Worm (Caenorhabditis elegans) whole organism, mixed stage, embryonic: ENCODE results near the gene C08E8.3.
"Not testable (repeated sequence)": the region's sequence is repeated elsewhere in the genome, so short reads cannot be mapped to it uniquely, and the experiment has no call there.

Experiments
- bed-3 ChIP-seq: fragments of 200-800 bp; sonication (Bioruptor generic); optimal IDR thresholded peaks from 3 replicates; lab custom pipeline; 2018; ENCODE audit warnings: mild to moderate bottlenecking, missing genetic modification characterization, moderate library complexity, missing compliant biosample characterization
- blmp-1 ChIP-seq: fragments of 150-350 bp; optimal IDR thresholded peaks from 2 replicates; lab custom pipeline; 2014; ENCODE audit warnings: missing biosample characterization, missing genetic modification characterization
- ceh-39 ChIP-seq: fragments of 150-350 bp; optimal IDR thresholded peaks from 2 replicates; lab custom pipeline; 2014; ENCODE audit warnings: missing biosample characterization, missing genetic modification characterization
- ceh-83 ChIP-seq: fragments of 200-800 bp; sonication (Bioruptor generic); optimal IDR thresholded peaks from 2 replicates; lab custom pipeline; 2018; ENCODE audit warnings: mild to moderate bottlenecking, missing genetic modification characterization, missing compliant biosample characterization
- ces-1 ChIP-seq: fragments of 150-350 bp; optimal IDR thresholded peaks from 2 replicates; lab custom pipeline; 2014; ENCODE audit warnings: missing biosample characterization, missing genetic modification reagents, missing genetic modification characterization
- cnd-1 ChIP-seq: fragments of 200-800 bp; sonication (Bioruptor generic); optimal IDR thresholded peaks from 2 replicates; lab custom pipeline; 2018; ENCODE audit warnings: mild to moderate bottlenecking, missing genetic modification characterization, missing compliant biosample characterization
- drap-1 ChIP-seq: fragments of 200-800 bp; sonication (Bioruptor generic); optimal IDR thresholded peaks from 3 replicates; lab custom pipeline; 2018; ENCODE audit warnings: mild to moderate bottlenecking, missing genetic modification characterization, missing compliant biosample characterization
- elt-1 ChIP-seq: sonication (generic microtip); optimal IDR thresholded peaks from 2 replicates; lab custom pipeline; 2017; ENCODE audit warnings: missing genetic modification characterization, mild to moderate bottlenecking, missing compliant biosample characterization, antibody characterized with exemption, moderate library complexity, borderline replicate concordance; ENCODE audit not compliant: insufficient read depth
- elt-3 ChIP-seq: fragments of 150-350 bp; optimal IDR thresholded peaks from 2 replicates; lab custom pipeline; 2014; ENCODE audit warnings: missing biosample characterization, missing genetic modification characterization
- hlh-1 ChIP-seq: fragments of 150-350 bp; optimal IDR thresholded peaks from 2 replicates; lab custom pipeline; 2014; ENCODE audit warnings: missing biosample characterization, missing genetic modification reagents, missing genetic modification characterization
- lin-13 ChIP-seq: fragments of 150-350 bp; optimal IDR thresholded peaks from 2 replicates; lab custom pipeline; 2014; ENCODE audit warnings: missing biosample characterization, missing genetic modification characterization
- lin-32 ChIP-seq: fragments of 200-800 bp; sonication (Bioruptor generic); optimal IDR thresholded peaks from 2 replicates; lab custom pipeline; 2018; ENCODE audit warnings: mild to moderate bottlenecking, missing genetic modification characterization, missing compliant biosample characterization
- lsy-2 ChIP-seq: fragments of 150-350 bp; optimal IDR thresholded peaks from 2 replicates; lab custom pipeline; 2014; ENCODE audit warnings: missing biosample characterization, missing genetic modification characterization
- mab-5 ChIP-seq: fragments of 150-350 bp; optimal IDR thresholded peaks from 2 replicates; lab custom pipeline; 2014; ENCODE audit warnings: missing biosample characterization, missing genetic modification characterization
- mls-2 ChIP-seq: sonication (generic microtip); optimal IDR thresholded peaks from 2 replicates; lab custom pipeline; 2016; ENCODE audit warnings: mild to moderate bottlenecking, missing genetic modification characterization, moderate library complexity, missing compliant biosample characterization
- nhr-12 ChIP-seq: fragments of 150-350 bp; optimal IDR thresholded peaks from 2 replicates; lab custom pipeline; 2014; ENCODE audit warnings: missing biosample characterization, missing genetic modification characterization
- nhr-2 ChIP-seq: fragments of 150-350 bp; optimal IDR thresholded peaks from 2 replicates; lab custom pipeline; 2014; ENCODE audit warnings: missing biosample characterization, missing genetic modification characterization
- nhr-237 ChIP-seq: fragments of 150-350 bp; optimal IDR thresholded peaks from 2 replicates; lab custom pipeline; 2014; ENCODE audit warnings: missing biosample characterization, missing genetic modification characterization
- nhr-76 ChIP-seq: sonication (generic microtip); optimal IDR thresholded peaks from 2 replicates; lab custom pipeline; 2017; ENCODE audit warnings: missing biosample characterization, missing genetic modification characterization
- pha-4 ChIP-seq: fragments of 150-350 bp; optimal IDR thresholded peaks from 2 replicates; lab custom pipeline; 2018; ENCODE audit warnings: missing biosample characterization, missing genetic modification reagents, missing genetic modification characterization
- sem-2 ChIP-seq: fragments of 200-800 bp; sonication (Bioruptor generic); optimal IDR thresholded peaks from 2 replicates; lab custom pipeline; 2018; ENCODE audit warnings: mild to moderate bottlenecking, missing genetic modification characterization, missing compliant biosample characterization
- snpc-4 ChIP-seq: fragments of 150-350 bp; optimal IDR thresholded peaks from 2 replicates; lab custom pipeline; 2014; ENCODE audit warnings: missing biosample characterization, missing genetic modification characterization
- sptf-1 ChIP-seq: sonication (generic microtip); optimal IDR thresholded peaks from 2 replicates; lab custom pipeline; 2017; ENCODE audit warnings: mild to moderate bottlenecking, missing genetic modification characterization, moderate library complexity, missing compliant biosample characterization
- tbx-8 ChIP-seq: fragments of 200-800 bp; sonication (Bioruptor generic); optimal IDR thresholded peaks from 2 replicates; lab custom pipeline; 2018; ENCODE audit warnings: mild to moderate bottlenecking, missing genetic modification characterization, moderate library complexity, missing compliant biosample characterization
- unc-39 ChIP-seq: fragments of 150-350 bp; optimal IDR thresholded peaks from 2 replicates; lab custom pipeline; 2014; ENCODE audit warnings: missing biosample characterization, missing genetic modification characterization
- unc-62 ChIP-seq: fragments of 150-350 bp; optimal IDR thresholded peaks from 2 replicates; lab custom pipeline; 2014; ENCODE audit warnings: missing biosample characterization, missing genetic modification reagents, missing genetic modification characterization
- zip-8 ChIP-seq: fragments of 150-350 bp; optimal IDR thresholded peaks from 2 replicates; lab custom pipeline; 2014; ENCODE audit warnings: missing biosample characterization, missing genetic modification characterization
- ztf-11 ChIP-seq: fragments of 150-350 bp; optimal IDR thresholded peaks from 2 replicates; lab custom pipeline; 2014; ENCODE audit warnings: missing biosample characterization, missing genetic modification characterization

C08E8.3 gene

ce11 chrV:18350046-18350445 lies at the start of gene C08E8.3:
Gene C08E8.3, plus strand, starts transcription at chrV:18350129.
- TF ChIP-seq ces-1: no peak
- no peak for TF ChIP-seq drap-1 (GFP tag; lab: Kevin White, UChicago)

- not testable (repeated sequence) for TF ChIP-seq unc-62 (GFP tag; lab: Kevin White, UChicago); mab-5; sem-2 (GFP tag; lab: Kevin White, UChicago)
These were observed 47.5 kb upstream of the C08E8.3 start, which contains the start of gene Y51A2A.6 for ce11 chrV:18302414-18302813. Gene Y51A2A.6, plus strand, starts transcription at chrV:18302714.

- TF ChIP-seq cnd-1 (tag; lab: Kevin White, UChicago) (no peak), tbx-8 (GFP tag; lab: Kevin White, UChicago) (no peak), ztf-11 (tag; lab: Kevin White, UChicago) (no peak), unc-62 (GFP tag; lab: Kevin White, UChicago) (no peak), snpc-4 (no peak), drap-1 (GFP tag; lab: Kevin White, UChicago) (no peak), ces-1 (no peak), pha-4 (tag; lab: Kevin White, UChicago) (no peak), hlh-1 (tag; lab: Kevin White, UChicago) (no peak), nhr-2 (tag; lab: Kevin White, UChicago) (no peak), mls-2 (no peak)
These were observed 31.6 kb upstream of the C08E8.3 start, which contains the start of gene fbxb-119 for ce11 chrV:18318312-18318711. Gene fbxb-119, plus strand, starts transcription at chrV:18318612.

ce11 chrV:18323231-18323630 lies 26.7 kb upstream of the C08E8.3 start, which contains the start of gene B0462.5:
Gene B0462.5, minus strand, starts transcription at chrV:18323331.
- TF ChIP-seq lsy-2 (tag; lab: Kevin White, UChicago) (no peak), unc-62 (GFP tag; lab: Kevin White, UChicago) (no peak)
- TF ChIP-seq, all 35 proteins: peak for 0

ce11 chrV:18324525-18324924 lies 25.4 kb upstream of the C08E8.3 start:
- TF ChIP-seq nhr-237 (tag; lab: Kevin White, UChicago) (no peak), ceh-39 (tag; lab: Kevin White, UChicago) (no peak), ces-1 (no peak), unc-39 (tag; lab: Kevin White, UChicago) (no peak), bed-3 (no peak), nhr-12 (tag; lab: Kevin White, UChicago) (no peak), ceh-83 (GFP tag; lab: Kevin White, UChicago) (no peak), blmp-1 (tag; lab: Kevin White, UChicago) (no peak), lin-13 (tag; lab: Kevin White, UChicago) (no peak), sptf-1 (tag; lab: Kevin White, UChicago) (no peak), elt-1 (tag; lab: Kevin White, UChicago) (no peak), mls-2 (no peak), lin-32 (GFP tag; lab: Kevin White, UChicago) (no peak), pha-4 (tag; lab: Kevin White, UChicago) (no peak), drap-1 (GFP tag; lab: Kevin White, UChicago) (no peak)

ce11 chrV:18331086-18331485 lies 18.8 kb upstream of the C08E8.3 start, which contains the start of gene B0462.4:
Gene B0462.4, minus strand, starts transcription at chrV:18331186.
- TF ChIP-seq nhr-237 (tag; lab: Kevin White, UChicago) (no peak), drap-1 (GFP tag; lab: Kevin White, UChicago) (no peak), ztf-11 (tag; lab: Kevin White, UChicago) (no peak)

ce11 chrV:18337643-18338042 lies 12.3 kb upstream of the C08E8.3 start:
- no peak for TF ChIP-seq nhr-76
- no peak for TF ChIP-seq sem-2 (GFP tag; lab: Kevin White, UChicago)
- no peak for TF ChIP-seq zip-8
- no peak for TF ChIP-seq nhr-12 (tag; lab: Kevin White, UChicago)
- TF ChIP-seq bed-3: no peak
- no peak for TF ChIP-seq mls-2
- TF ChIP-seq elt-1 (tag; lab: Kevin White, UChicago): no peak
- no peak for TF ChIP-seq ceh-83 (GFP tag; lab: Kevin White, UChicago)
- TF ChIP-seq elt-3: no peak
